Worm (Caenorhabditis elegans) whole organism, dauer: Measurements from ENCODE around the gene W06A7.2.

Experiments used
- unc-62 ChIP-seq: sonication (generic microtip); optimal IDR thresholded peaks from 2 replicates; lab custom pipeline; 2017; ENCODE audit warnings: missing biosample characterization, missing genetic modification reagents, missing genetic modification characterization

Gene W06A7.2

DNA sequence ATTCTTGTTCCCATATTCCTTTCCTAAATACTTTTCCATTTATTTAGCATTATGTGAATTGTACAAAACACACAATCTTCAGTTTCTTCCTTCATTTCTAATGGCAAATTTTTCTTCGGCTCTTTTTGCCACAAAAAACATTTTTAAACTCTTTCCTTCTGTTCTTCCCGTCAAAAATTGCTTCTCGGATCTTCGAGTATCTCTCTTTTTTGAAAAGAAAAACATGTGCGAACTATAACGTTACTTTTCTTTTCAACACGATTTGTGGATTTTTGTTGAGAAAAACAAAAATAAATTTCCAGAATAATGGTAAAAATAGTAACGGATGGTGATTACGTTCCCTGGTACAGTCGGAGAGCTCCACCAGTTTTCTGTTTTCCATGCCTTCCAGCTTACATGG, at the start of gene W06A7.2:
TSS of gene W06A7.2 (plus strand) at position 301 of the 400 bp plus-strand sequence.
- TF ChIP-seq unc-62 (GFP tag; lab: Kevin White, UChicago) = no peak

DNA sequence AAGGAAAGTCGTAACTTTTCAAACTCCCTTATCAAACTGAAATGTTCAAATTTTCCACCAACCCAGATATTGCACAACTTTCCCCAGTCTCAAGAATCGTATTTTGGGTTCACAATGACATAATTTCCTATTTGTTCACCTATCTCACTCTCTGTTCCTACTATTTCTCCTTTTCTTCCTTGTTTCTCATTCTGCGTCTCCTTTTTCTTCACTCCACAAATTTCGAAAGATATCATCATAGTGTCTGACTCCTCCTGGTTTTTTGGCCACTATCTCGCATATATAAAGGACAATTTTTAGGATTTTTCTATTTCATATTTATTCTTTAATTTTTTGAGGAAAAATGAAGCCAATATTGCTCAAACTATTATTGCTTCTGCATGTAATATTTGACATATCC, 48.6 kb upstream of the W06A7.2 start, which contains the start of gene haf-7:
TSS of gene haf-7 (plus strand) at position 211 of the 400 bp plus-strand sequence.
- no peak for TF ChIP-seq unc-62 (GFP tag; lab: Kevin White, UChicago)

DNA sequence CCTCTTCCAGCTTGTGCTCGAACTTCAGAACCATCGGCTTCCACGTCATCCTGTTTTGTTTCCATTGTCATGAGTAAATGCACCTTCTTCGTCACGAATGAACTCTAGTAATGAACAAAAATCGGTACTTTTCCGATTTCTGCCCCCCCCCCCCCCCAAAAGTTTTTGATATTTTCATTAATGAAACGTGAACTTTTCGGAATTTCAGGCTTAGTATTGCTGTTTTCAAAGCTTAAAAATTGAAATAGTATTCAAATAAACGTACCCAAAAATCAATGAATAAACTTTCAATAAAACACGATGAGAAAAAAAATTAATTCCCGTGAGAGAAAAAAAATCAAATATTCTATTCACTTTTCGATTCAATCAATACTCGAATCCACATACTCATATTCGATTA, 42.0 kb upstream of the W06A7.2 start, which contains the start of the genes scrm-7 and Y50E8A.10:
TSS of gene scrm-7 (minus strand) at position 101 of the 400 bp plus-strand sequence.
TSS of gene Y50E8A.10 (plus strand) at position 353 of the 400 bp plus-strand sequence.
- no peak for TF ChIP-seq unc-62 (GFP tag; lab: Kevin White, UChicago)

DNA sequence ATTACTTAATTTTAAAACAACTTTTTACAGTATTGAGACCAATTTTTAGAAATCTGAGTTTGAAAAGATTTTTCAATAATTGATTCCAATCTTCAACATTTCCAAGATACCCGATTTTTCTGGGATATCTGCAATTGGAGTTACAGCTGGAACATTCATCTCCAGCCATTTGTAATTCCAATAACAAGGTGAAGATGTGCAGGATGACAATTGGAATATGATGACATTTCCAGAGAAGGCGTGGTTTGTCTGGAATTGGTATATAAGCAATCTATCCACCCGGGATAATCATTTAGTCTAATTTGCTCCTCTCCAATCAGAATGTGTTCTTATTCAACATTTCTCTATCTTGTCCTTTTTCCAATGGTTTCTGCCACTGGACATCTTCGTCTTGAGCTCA, 40.5 kb upstream of the W06A7.2 start, which contains the start of gene Y50E8A.11:
TSS of gene Y50E8A.11 (plus strand) at position 301 of the 400 bp plus-strand sequence.
- TF ChIP-seq unc-62 (GFP tag; lab: Kevin White, UChicago) = no peak

DNA sequence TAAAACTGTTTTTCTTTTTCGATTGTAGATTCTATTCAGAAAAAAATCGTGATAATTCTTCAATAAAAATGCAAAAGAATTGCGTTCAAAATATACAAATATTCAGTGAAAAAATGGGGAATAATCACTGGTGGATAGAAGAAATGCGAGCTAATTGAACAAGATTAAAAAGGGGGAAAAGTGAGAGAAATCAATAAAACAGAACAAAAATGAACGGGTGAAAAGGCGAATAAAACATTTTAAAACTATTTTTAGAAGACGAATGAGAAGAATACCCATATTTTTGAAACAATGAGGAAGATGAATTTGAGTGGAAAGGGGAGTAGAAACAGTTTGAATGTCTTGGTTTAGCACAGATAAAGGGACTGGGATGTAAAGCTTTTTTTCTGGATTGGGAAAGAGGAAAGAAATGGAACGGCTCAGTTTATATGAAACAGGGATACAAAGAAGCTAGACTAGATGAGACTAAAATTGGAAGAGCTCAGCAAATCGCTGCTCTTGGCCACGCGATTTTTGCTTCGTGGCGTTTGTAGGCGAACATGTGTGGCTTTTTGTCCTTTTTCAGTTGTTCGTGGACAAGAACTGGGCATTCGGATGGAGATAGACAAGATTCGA, 37.4 kb upstream of the W06A7.2 start, which contains the start of gene Y50E8A.12:
TSS of gene Y50E8A.12 (minus strand) at position 51 of the 615 bp plus-strand sequence.
- no peak for TF ChIP-seq unc-62 (GFP tag; lab: Kevin White, UChicago)

DNA sequence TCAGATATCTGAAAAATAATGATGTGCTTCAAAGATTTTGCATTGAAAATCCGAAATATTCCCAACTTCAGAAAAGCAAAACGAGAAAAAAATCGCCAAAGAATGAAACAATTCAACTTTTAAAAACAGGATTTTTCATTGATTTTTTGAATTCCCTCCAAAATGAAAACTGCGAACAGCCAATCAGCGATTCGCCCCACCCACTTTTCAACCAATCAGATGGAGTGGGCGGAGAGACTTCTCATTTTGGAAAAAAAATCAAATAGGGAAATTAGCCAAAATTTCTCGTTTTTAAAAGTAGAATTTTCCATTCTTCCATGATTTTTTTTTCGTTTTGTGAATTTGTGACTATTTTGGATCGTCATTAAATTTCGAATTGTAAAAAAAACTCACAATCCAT, 36.9 kb upstream of the W06A7.2 start:
- no peak for TF ChIP-seq unc-62 (GFP tag; lab: Kevin White, UChicago)

DNA sequence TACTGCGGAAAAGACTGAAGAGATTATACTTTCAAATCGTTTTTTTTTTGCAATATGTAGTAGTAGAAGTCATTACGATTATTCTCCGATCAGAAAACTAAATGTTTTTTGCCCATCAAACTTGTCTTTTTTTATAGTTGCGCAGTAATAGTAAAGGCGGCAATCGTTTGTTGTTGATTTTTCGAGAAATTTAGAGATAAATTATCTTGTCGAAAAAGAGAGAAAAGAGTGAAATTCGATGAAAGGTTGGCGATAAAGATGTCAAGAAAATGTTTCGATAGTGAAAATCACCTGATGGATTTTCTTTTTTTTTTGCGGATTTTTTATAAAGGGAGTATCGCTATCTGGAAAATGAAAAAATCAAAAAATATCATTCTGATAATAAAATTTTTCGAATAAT, 33.2 kb upstream of the W06A7.2 start:
- no peak for TF ChIP-seq unc-62 (GFP tag; lab: Kevin White, UChicago)

DNA sequence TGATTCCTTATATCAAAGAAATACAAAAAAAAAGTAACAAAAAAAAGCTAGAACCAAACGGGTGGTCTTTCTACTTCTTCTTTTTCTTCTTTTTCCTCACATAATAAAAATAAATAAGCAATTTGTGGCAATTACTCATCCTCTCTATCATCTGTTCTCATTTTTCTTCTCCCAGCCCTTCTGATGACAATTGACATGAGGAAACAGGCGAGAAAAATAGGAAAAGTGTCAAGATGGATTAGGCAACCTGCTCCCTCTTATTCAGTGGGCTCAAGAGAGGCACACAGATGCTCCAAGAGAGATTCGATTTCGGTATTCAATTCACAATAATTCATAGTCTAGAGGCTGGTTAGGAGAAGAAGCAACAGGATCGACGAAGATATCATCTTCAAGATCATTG, 30.9 kb upstream of the W06A7.2 start:
- no peak for TF ChIP-seq unc-62 (GFP tag; lab: Kevin White, UChicago)

DNA sequence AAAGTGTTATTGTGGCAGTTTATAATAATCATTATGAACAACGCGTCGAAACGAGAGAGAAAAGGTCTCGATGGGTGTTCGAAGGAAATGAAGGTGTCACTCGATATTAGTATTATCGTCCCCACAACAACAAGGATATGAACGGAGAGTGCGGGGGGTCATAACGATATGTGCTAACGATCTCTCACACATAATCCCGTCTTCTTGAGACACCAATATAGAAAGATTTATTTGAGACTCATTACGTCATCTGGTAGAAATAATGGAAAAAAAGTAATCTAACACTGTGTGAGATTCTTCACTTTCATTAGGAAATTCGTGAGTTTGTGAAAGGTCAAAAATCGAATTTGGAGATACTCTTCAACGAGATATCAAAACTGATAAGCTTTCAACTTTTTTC, 29.9 kb upstream of the W06A7.2 start:
- no peak for TF ChIP-seq unc-62 (GFP tag; lab: Kevin White, UChicago)

DNA sequence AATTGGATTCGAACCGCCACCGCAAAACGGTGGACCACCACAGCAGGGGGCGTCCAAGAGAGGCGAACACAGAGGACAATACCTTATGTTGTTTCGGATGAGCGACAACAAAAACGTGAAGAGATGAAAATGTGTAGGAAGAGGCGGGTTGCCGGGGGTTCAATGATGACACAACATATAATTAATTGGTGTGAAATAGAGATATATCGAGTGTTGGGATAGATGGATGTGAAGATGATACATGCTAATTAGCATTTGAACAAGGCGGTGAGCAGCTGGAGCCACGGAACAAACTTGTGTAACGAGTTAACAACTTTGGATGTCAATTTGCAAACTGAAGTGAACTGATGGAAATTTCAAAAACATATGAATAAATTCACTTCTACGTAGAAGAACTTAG, 29.3 kb upstream of the W06A7.2 start:
- TF ChIP-seq unc-62 (GFP tag; lab: Kevin White, UChicago) = no peak

DNA sequence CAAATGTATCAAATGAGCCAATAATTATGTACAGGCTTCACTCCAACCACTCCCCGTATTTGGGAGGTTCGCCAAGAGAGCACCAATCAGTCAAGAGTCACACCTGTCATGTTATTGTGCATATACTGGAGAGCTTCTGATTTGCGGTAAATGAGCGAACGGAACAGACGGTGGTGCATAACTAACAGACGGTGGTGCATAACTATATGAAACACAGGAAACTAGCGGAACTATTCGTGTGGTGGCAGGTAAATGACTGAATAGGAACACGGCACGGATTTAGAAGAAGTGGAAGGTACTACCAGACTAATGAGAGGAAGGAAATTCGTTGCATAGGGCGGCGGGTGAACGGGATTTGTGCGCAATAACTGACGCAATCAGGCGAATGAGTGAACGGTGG, 28.6 kb upstream of the W06A7.2 start:
- TF ChIP-seq unc-62 (GFP tag; lab: Kevin White, UChicago) = no peak

DNA sequence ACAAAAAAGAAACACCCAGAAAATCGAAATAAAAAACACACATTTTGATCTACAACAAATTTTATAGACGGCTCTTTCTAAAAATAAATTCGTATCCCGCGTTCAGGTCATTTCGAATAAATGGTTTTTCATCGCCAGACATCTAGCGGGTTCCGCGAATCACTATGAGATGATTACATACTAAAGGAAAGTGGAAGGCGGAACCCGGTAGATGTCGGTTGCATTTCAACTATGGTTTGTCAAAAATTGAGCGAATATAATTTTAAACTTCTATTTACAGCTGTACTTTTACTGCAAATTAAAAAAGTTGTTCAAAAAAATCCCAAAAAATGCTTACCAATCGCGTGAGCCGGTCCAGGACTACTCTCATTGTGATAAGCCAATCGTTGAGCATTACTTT, 23.8 kb upstream of the W06A7.2 start:
- TF ChIP-seq unc-62 (GFP tag; lab: Kevin White, UChicago) = no peak

DNA sequence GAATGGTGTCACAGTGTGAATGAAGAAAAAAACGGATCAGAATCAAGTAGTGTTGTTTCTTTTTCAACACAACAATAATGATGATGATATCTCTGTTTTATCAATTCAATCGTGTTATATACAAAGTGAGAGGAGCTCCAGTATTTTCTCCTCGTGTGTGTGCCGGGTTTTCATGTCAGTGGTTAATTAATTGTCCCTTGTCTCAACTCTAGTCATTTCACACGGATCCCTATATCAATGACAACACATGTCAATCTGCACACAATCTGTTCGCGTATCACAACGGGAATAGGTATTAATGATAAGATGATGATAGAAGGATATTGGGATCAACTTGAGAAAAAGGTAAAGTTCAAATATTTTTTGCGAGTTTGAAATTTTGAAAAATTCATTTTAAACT, 21.3 kb upstream of the W06A7.2 start:
- TF ChIP-seq unc-62 (GFP tag; lab: Kevin White, UChicago) = no peak

DNA sequence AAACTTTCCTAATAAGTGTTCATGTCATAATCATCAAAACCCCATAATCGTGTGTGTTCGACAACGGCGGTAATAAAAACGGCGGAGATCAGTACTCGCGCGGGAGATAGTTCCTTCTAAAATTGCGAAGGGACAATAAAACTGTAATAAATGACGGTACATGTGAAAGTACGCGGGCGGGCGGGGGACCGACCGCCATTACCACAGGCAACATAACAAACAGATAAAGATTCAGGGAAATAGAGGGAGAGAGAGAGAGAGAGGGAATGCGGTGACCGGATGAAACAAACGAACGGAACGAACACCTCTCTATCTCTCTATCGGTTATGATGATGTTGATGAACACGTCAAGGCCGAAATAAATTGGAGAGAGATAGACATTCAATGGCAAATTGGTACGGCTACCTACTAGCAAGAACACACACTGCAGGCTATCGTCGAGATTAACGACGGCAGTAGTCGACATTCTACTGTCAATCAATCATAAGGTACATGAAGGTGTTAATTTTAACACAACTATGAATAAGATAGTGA, 15.4 kb upstream of the W06A7.2 start:
- no peak for TF ChIP-seq unc-62 (GFP tag; lab: Kevin White, UChicago)

DNA sequence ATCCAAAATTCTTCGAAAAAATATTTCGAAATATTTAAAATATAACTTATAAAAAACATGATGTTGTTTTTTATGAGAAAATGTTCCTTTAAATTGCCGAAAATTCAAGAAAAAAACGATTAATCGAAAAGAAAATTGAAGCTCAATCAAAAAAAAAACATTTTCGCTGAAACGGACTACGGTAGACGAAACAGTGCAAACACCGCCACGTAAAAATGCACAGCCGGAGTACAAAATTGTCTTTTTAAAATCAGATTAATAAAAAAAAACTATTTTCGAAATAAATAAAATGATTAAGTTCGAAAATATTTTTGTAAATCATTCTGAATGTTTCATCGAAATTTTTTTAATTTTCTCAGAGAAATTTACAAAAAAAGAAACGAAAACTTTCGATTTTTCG, 8.1 kb upstream of the W06A7.2 start:
- no peak for TF ChIP-seq unc-62 (GFP tag; lab: Kevin White, UChicago)

DNA sequence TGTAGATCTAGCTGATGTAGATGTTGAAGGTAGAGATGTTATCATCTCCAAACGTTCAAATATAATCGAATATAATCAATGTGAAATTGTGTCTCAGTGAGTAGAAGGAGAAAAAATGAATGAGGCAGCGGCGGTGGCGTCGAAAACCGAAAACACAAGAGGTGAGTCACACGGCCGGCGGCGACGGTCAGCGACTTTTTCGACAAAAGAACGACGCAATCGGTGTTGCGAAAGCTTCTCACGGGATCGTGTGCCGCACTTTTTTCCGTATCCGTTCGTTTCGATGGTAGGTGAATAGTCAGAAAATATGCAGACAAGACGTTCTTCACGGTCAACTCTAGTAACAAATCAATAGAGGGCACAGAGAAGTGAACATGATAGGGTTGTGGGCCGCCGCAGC, 6.2 kb upstream of the W06A7.2 start, which contains the start of gene rin-1:
TSS of gene rin-1 (minus strand) at position 101 of the 400 bp plus-strand sequence.
- TF ChIP-seq unc-62 (GFP tag; lab: Kevin White, UChicago) = no peak

DNA sequence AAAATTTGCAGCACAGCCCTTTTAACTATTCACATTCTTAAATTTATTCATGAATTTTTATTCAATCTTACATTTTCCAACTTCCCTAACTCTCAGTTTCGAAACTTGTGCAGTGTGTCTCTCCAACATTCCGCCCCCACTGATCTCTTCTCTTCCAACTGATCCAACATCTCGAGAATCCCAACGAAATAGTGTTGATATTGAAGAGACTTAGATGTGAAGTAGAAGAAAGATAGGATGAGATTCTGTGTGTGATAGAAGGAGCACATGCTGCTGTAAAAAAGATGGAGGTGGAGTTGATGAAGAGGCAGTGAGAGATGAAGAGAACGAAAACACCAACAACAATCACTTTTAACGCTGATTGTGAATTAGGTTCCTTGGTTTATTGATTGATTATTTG, 1.3 kb upstream of the W06A7.2 start:
- no peak for TF ChIP-seq unc-62 (GFP tag; lab: Kevin White, UChicago)
